Fruit fly (Drosophila melanogaster): Measurements from ENCODE around the gene CG3225.

The CG3225 gene

dm6 chr2L:4793780-4794523 is 24.1 kb downstream of the CG3225 start, which contains the start of gene fipi (continued):
- TF ChIP-seq Ada2b (GFP tag; IDR thresholded peaks at IDR 0.05) (no peak), da (GFP tag; optimal IDR thresholded peaks at IDR 0.05) (no peak), Fer1 (GFP tag; optimal IDR thresholded peaks at IDR 0.05) (no peak), gcm (GFP tag; optimal IDR thresholded peaks at IDR 0.05) (peak; percentile 27), MBD-R2 (GFP tag; IDR thresholded peaks at IDR 0.05) (no peak), fd3F (GFP tag; optimal IDR thresholded peaks at IDR 0.05) (no peak), ci (GFP tag; IDR thresholded peaks at IDR 0.05) (peak; percentile 61; the same call in 1 of the 3 replicates), slou (GFP tag; optimal IDR thresholded peaks at IDR 0.05) (no peak), dmrt99B (tag; optimal IDR thresholded peaks at IDR 0.05) (no peak), Deaf1 (tag; optimal IDR thresholded peaks at IDR 0.05) (peak; percentile 93), dpn (GFP tag; optimal IDR thresholded peaks at IDR 0.05) (no peak), CG6854 (GFP tag; optimal IDR thresholded peaks at IDR 0.05) (no peak), CG11247 (GFP tag; IDR thresholded peaks at IDR 0.05) (no peak), eve (GFP tag; optimal IDR thresholded peaks at IDR 0.05) (peak in 1 of 2 experiments; percentile 82), Max (GFP tag; optimal IDR thresholded peaks at IDR 0.05) (no peak), CG2116 (GFP tag; optimal IDR thresholded peaks at IDR 0.05) (no peak), Doc3 (GFP tag; IDR thresholded peaks at IDR 0.05; ENCODE audit: partially characterized antibody) (no peak), jigr1 (GFP tag; IDR thresholded peaks at IDR 0.05) (no peak), Ptx1 (GFP tag; IDR thresholded peaks at IDR 0.05) (no peak), H2.0 (GFP tag; IDR thresholded peaks at IDR 0.05) (no peak), pita (GFP tag; optimal IDR thresholded peaks at IDR 0.05) (no peak), Dll (GFP tag; IDR thresholded peaks at IDR 0.05; ENCODE audit: partially characterized antibody) (no peak), CG12155 (GFP tag; optimal IDR thresholded peaks at IDR 0.05) (no peak), CG33557 (GFP tag; optimal IDR thresholded peaks at IDR 0.05) (no peak), CG4424 (GFP tag; optimal IDR thresholded peaks at IDR 0.05) (no peak), CG9215 (GFP tag; IDR thresholded peaks at IDR 0.05) (no peak), CG5953 (GFP tag; IDR thresholded peaks at IDR 0.05) (no peak), tap (tag; optimal IDR thresholded peaks at IDR 0.05) (no peak), unc-4 (GFP tag; IDR thresholded peaks at IDR 0.05; ENCODE audit: partially characterized antibody) (no peak), CG32532 (GFP tag; IDR thresholded peaks at IDR 0.05) (no peak), CG11504 (tag; optimal IDR thresholded peaks at IDR 0.05) (peak; percentile 99), CG8290 (GFP tag; optimal IDR thresholded peaks at IDR 0.05) (no peak), CG8290 (tag; optimal IDR thresholded peaks at IDR 0.05) (no peak), CG31441 (GFP tag; IDR thresholded peaks at IDR 0.05) (peak; percentile 60), CG6654 (GFP tag; optimal IDR thresholded peaks at IDR 0.05) (no peak), wor (GFP tag; IDR thresholded peaks at IDR 0.05) (no peak), Mrtf (GFP tag; IDR thresholded peaks at IDR 0.05) (no peak), br (optimal IDR thresholded peaks at IDR 0.05) (no peak), zfh1 (GFP tag; IDR thresholded peaks at IDR 0.05) (no peak), Doc2 (GFP tag; IDR thresholded peaks at IDR 0.05) (no peak), CG1602 (GFP tag; optimal IDR thresholded peaks at IDR 0.05) (no peak), h (optimal IDR thresholded peaks at IDR 0.05) (no peak), CG3065 (GFP tag; optimal IDR thresholded peaks at IDR 0.05) (no peak), CG2889 (GFP tag; IDR thresholded peaks at IDR 0.05) (no peak), CTCF (GFP tag; optimal IDR thresholded peaks at IDR 0.05) (peak; percentile 73), crc (GFP tag; optimal IDR thresholded peaks at IDR 0.05) (no peak), CG3407 (GFP tag; optimal IDR thresholded peaks at IDR 0.05) (peak; percentile 17), Oaz (GFP tag; IDR thresholded peaks at IDR 0.05) (no peak), CG17328 (GFP tag; IDR thresholded peaks at IDR 0.05) (peak; percentile 33; the same call in 1 of the 2 replicates), CG5180 (GFP tag; optimal IDR thresholded peaks at IDR 0.05) (peak; percentile 5), Atf-2 (GFP tag; optimal IDR thresholded peaks at IDR 0.05) (no peak), sob (GFP tag; IDR thresholded peaks at IDR 0.05) (no peak), Antp (GFP tag; optimal IDR thresholded peaks at IDR 0.05) (no peak)

Measured in whole organism, embryonic.